Worm (Caenorhabditis elegans): ENCODE measurements around the gene Y47D7A.9.
A peak's percentile ranks its signal among the peaks of the same experiment; 100 is the strongest.

Y47D7A.9 gene

DNA sequence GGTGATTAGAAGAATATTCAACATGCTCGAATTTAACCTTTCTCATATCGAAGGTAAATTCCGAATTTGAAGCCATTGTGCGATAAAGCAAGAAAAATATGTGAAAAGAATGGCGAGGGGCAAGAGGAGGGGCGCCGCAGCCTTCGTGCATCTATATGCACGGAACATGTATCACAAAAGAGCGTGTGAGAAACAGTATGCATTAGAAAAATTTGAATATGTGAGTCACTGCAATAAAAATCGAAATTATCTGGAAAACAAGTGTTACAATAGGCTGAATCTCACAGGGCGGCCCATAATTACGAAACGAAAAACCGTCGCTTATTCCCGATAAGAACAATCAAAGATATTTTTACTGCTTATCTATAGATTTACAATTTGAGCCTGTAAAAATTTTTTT is 21.9 kb downstream of the Y47D7A.9 start, which contains the start of gene F13A2.5:
F13A2.5 (minus strand) TSS at position 101 of the 400 bp plus-strand sequence.
- TF ChIP-seq nhr-237 (tag; optimal IDR thresholded peaks at IDR 0.05): no peak
- no peak for TF ChIP-seq blmp-1 (tag; optimal IDR thresholded peaks at IDR 0.05)
- TF ChIP-seq mab-5 (tag; optimal IDR thresholded peaks at IDR 0.05): no peak
- no peak for TF ChIP-seq ceh-43 (GFP tag; optimal IDR thresholded peaks at IDR 0.05)
- no peak for TF ChIP-seq mls-2 (tag; optimal IDR thresholded peaks at IDR 0.05)
- no peak for TF ChIP-seq ceh-39 (tag; optimal IDR thresholded peaks at IDR 0.05)
- TF ChIP-seq M03D4.4 (tag; optimal IDR thresholded peaks at IDR 0.05): no peak

DNA sequence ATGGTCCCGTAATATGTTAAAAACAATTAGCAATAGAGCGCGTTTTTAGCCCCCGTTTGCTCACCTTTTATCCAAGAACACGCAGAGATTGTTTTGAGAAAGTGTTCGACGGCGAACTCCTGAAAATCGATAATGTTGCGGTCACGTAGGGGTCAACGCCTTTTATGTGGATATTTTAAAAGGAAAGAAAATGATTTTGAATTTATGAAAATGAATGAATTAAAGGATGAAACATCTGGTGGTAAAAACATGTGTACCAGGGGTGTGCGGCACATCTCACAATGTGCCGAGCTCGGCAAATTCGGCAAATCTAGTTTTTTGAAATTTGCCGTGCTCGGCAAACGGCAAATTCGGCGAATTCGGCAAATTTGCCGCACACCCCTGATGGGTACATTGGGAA is 23.6 kb downstream of the Y47D7A.9 start, which contains the start of gene F13A2.4:
F13A2.4 (minus strand) TSS at position 101 of the 400 bp plus-strand sequence.
- TF ChIP-seq pha-4 (tag; optimal IDR thresholded peaks at IDR 0.05) (no peak), flh-1 (GFP tag; optimal IDR thresholded peaks at IDR 0.05) (no peak), tbx-8 (GFP tag; optimal IDR thresholded peaks at IDR 0.05) (no peak), ceh-83 (GFP tag; optimal IDR thresholded peaks at IDR 0.05) (no peak), bed-3 (GFP tag; optimal IDR thresholded peaks at IDR 0.05) (no peak), ceh-43 (GFP tag; optimal IDR thresholded peaks at IDR 0.05) (no peak)

DNA sequence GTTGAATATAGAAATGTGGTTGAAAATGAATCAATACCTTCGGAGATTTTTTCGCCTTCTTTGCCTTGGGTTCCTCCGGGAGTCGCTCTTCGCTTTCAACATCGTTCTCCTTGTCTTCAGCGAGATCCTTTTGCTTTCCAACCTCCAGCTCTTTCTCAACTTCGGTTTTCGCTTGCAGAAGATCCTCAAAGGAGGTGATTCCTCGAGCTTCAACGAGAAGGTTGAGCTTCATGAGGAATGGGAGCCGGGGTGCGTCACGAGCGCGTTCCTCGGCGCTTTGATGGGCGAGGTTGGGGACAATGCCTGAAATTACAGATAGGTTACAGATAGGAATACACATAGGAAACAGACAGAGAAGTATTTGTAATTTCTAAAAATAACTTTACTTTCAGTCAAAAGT is 24.9 kb downstream of the Y47D7A.9 start:
- TF ChIP-seq elt-1 (tag; optimal IDR thresholded peaks at IDR 0.05; ENCODE audit: borderline replicate concordance, insufficient read depth): no peak
- TF ChIP-seq drap-1 (GFP tag; optimal IDR thresholded peaks at IDR 0.05): no peak
- TF ChIP-seq ces-1 (GFP tag; optimal IDR thresholded peaks at IDR 0.05): no peak

DNA sequence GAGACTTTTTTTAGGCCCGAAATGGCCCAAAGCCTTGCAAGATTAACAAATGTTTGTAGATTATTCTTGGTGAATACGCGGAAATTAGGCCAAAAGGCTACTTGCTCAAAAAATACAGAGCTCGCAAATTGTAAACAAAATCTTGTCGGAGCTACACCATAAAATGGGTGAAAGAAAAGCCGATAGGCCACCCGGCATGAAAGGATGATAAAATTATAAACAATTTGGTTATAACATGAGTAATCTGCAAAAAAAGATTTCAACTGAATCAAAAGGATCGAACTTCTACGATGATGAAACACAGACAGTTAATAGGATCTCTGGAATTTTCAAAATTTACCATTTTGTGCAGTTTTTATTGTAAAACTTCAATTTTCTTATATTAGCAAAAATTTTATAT is 25.6 kb downstream of the Y47D7A.9 start:
- TF ChIP-seq elt-3 (tag; optimal IDR thresholded peaks at IDR 0.05) (no peak), mab-5 (tag; optimal IDR thresholded peaks at IDR 0.05) (no peak), nhr-237 (tag; optimal IDR thresholded peaks at IDR 0.05) (no peak), blmp-1 (tag; optimal IDR thresholded peaks at IDR 0.05) (no peak), mls-2 (tag; optimal IDR thresholded peaks at IDR 0.05) (no peak), M03D4.4 (tag; optimal IDR thresholded peaks at IDR 0.05) (no peak), hlh-1 (tag; optimal IDR thresholded peaks at IDR 0.05) (no peak), drap-1 (GFP tag; optimal IDR thresholded peaks at IDR 0.05) (no peak), nhr-28 (tag; optimal IDR thresholded peaks at IDR 0.05) (no peak), zip-8 (tag; optimal IDR thresholded peaks at IDR 0.05) (no peak), unc-62 (GFP tag; optimal IDR thresholded peaks at IDR 0.05) (no peak), ham-2 (GFP tag; optimal IDR thresholded peaks at IDR 0.05) (no peak), tbx-8 (GFP tag; optimal IDR thresholded peaks at IDR 0.05) (no peak), unc-39 (tag; optimal IDR thresholded peaks at IDR 0.05) (no peak), ceh-39 (tag; optimal IDR thresholded peaks at IDR 0.05) (no peak), bed-3 (GFP tag; optimal IDR thresholded peaks at IDR 0.05) (no peak)

DNA sequence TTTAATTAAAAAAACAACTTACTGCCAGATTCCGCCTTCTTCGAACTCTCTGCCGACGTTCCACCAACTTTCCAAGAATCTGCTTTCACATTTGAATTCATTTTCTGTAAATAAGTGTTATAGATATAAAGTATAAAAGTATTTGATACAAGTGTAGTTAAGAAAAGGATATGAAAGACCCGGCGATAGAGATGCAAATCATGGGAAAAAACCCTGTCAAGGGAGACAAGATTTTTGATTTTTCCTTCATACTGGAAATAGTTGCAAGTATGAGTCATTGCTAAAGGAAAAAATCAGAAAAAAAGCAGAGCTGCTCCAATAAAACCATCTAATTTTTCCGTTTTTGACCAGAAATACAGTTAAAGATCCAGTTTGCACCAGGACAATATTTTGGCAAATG is 27.5 kb downstream of the Y47D7A.9 start, which contains the start of gene F13A2.3:
F13A2.3 (minus strand) TSS at position 101 of the 400 bp plus-strand sequence.
- TF ChIP-seq ceh-39 (tag; optimal IDR thresholded peaks at IDR 0.05) (no peak), cnd-1 (tag; optimal IDR thresholded peaks at IDR 0.05) (no peak), hlh-1 (tag; optimal IDR thresholded peaks at IDR 0.05) (no peak), snpc-4 (tag; optimal IDR thresholded peaks at IDR 0.05) (no peak), nhr-2 (tag; optimal IDR thresholded peaks at IDR 0.05) (no peak), sptf-1 (tag; optimal IDR thresholded peaks at IDR 0.05) (no peak), nhr-237 (tag; optimal IDR thresholded peaks at IDR 0.05) (no peak), mep-1 (tag; optimal IDR thresholded peaks at IDR 0.05) (no peak), M03D4.4 (tag; optimal IDR thresholded peaks at IDR 0.05) (no peak), unc-39 (tag; optimal IDR thresholded peaks at IDR 0.05) (no peak), pha-4 (tag; optimal IDR thresholded peaks at IDR 0.05) (no peak), lin-32 (GFP tag; optimal IDR thresholded peaks at IDR 0.05) (no peak), bed-3 (GFP tag; optimal IDR thresholded peaks at IDR 0.05) (no peak), ham-2 (GFP tag; optimal IDR thresholded peaks at IDR 0.05) (no peak), nhr-76 (tag; optimal IDR thresholded peaks at IDR 0.05) (no peak), elt-3 (tag; optimal IDR thresholded peaks at IDR 0.05) (no peak), mls-2 (tag; optimal IDR thresholded peaks at IDR 0.05) (no peak), blmp-1 (tag; optimal IDR thresholded peaks at IDR 0.05) (no peak), tbx-8 (GFP tag; optimal IDR thresholded peaks at IDR 0.05) (no peak), flh-1 (GFP tag; optimal IDR thresholded peaks at IDR 0.05) (no peak)

DNA sequence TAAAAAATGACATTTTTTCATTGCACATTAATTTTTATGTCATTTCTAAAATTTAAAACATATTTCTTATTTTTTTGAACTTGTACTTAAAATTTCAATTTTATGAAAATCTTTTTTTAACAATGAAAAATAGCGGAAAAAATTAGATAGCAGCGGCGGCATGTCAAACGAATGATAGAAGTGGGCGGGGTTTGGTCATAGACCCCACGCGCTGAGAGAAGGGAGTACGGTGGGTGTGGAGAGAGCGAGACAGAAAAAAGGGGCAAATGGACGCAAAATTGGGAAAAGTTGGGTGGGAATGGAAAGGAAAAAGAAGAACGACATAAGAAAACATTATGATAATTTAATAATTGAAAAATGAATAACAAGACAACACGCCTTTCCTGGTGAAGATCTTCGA is 35.8 kb downstream of the Y47D7A.9 start:
- TF ChIP-seq unc-62 (GFP tag; optimal IDR thresholded peaks at IDR 0.05): no peak
- peak; percentile 21 for TF ChIP-seq lsy-2 (tag; optimal IDR thresholded peaks at IDR 0.05)

All from whole organism, mixed stage, embryonic.